Worm (Caenorhabditis elegans) whole organism, L1 larva: ENCODE data around the gene H01M10.1.
A peak's percentile ranks its signal among the peaks of the same experiment; 100 is the strongest.

Source experiments
- C16A3.4 ChIP-seq: fragments of 150-350 bp; optimal IDR thresholded peaks from 2 replicates; lab custom pipeline; 2014; ENCODE audit warnings: missing biosample characterization, missing genetic modification characterization
- alr-1 ChIP-seq: fragments of 200-800 bp; sonication (Bioruptor generic); optimal IDR thresholded peaks from 2 replicates; lab custom pipeline; 2018; ENCODE audit warnings: borderline replicate concordance, mild to moderate bottlenecking, missing genetic modification characterization, missing compliant biosample characterization
- aly-2 ChIP-seq: fragments of 150-350 bp; optimal IDR thresholded peaks from 2 replicates; lab custom pipeline; 2014; ENCODE audit warnings: missing biosample characterization, missing genetic modification characterization
- blmp-1 ChIP-seq: fragments of 150-350 bp; optimal IDR thresholded peaks from 2 replicates; lab custom pipeline; 2014; ENCODE audit warnings: missing biosample characterization, missing genetic modification characterization
- ceh-63 ChIP-seq: fragments of 200-800 bp; sonication (Bioruptor generic); optimal IDR thresholded peaks from 2 replicates; lab custom pipeline; 2018; ENCODE audit warnings: mild to moderate bottlenecking, missing genetic modification characterization, missing compliant biosample characterization
- ceh-8 ChIP-seq: fragments of 200-800 bp; sonication (Bioruptor generic); optimal IDR thresholded peaks from 2 replicates; lab custom pipeline; 2018; ENCODE audit warnings: mild to moderate bottlenecking, missing genetic modification characterization, moderate library complexity, missing compliant biosample characterization
- ceh-82 ChIP-seq, 3 experiments: fragments of 150-350 bp in 1 of 3; sonication (generic microtip) in 2 of 3; optimal IDR thresholded peaks; 2 replicates each; lab custom pipeline; 2014 to 2017; ENCODE audit warnings: missing biosample characterization in 3 of 3, missing genetic modification characterization in 3 of 3
- ceh-88 ChIP-seq: fragments of 200-800 bp; sonication (Bioruptor generic); IDR thresholded peaks from 2 replicates; pipeline ENCODE4 v1.3.6; 2022; ENCODE audit warnings: missing genetic modification characterization, missing compliant biosample characterization
- dsc-1 ChIP-seq: sonication (generic microtip); optimal IDR thresholded peaks from 2 replicates; lab custom pipeline; 2016; ENCODE audit warnings: mild to moderate bottlenecking, missing genetic modification characterization, missing compliant biosample characterization
- efl-3 ChIP-seq: fragments of 200-800 bp; sonication (Bioruptor generic); optimal IDR thresholded peaks from 2 replicates; lab custom pipeline; 2018; ENCODE audit warnings: mild to moderate bottlenecking, missing genetic modification characterization, missing compliant biosample characterization
- egl-27 ChIP-seq, 2 experiments: fragments of 150-350 bp in 1 of 2; sonication (generic microtip); optimal IDR thresholded peaks; 3 replicates each; lab custom pipeline; 2017 to 2018; ENCODE audit warnings: missing biosample characterization in 2 of 2, missing genetic modification characterization in 2 of 2, missing genetic modification reagents in 2 of 2
- elt-2 ChIP-seq: sonication (generic microtip); optimal IDR thresholded peaks from 2 replicates; lab custom pipeline; 2016; ENCODE audit warnings: missing genetic modification characterization, mild to moderate bottlenecking, inconsistent platforms, missing compliant biosample characterization, missing genetic modification reagents
- elt-3 ChIP-seq, 6 experiments: fragments of 150-350 bp in 1 of 6; sonication (generic microtip); optimal IDR thresholded peaks; 2 replicates each; lab custom pipeline; 2017 to 2018; ENCODE audit warnings: missing biosample characterization in 6 of 6, missing genetic modification characterization in 6 of 6, inconsistent platforms in 1 of 6
- fkh-4 ChIP-seq: sonication (generic microtip); optimal IDR thresholded peaks from 2 replicates; lab custom pipeline; 2016; ENCODE audit warnings: missing compliant biosample characterization, missing genetic modification characterization, borderline replicate concordance
- fkh-8 ChIP-seq: sonication (generic microtip); optimal IDR thresholded peaks from 2 replicates; lab custom pipeline; 2016; ENCODE audit warnings: mild to moderate bottlenecking, missing genetic modification characterization, missing compliant biosample characterization
- fos-1 ChIP-seq: fragments of 150-350 bp; optimal IDR thresholded peaks from 2 replicates; lab custom pipeline; 2014; ENCODE audit warnings: missing biosample characterization, missing genetic modification characterization
- hlh-17 ChIP-seq: fragments of 200-800 bp; sonication (Bioruptor generic); optimal IDR thresholded peaks from 2 replicates; lab custom pipeline; 2018; ENCODE audit warnings: missing genetic modification characterization, mild to moderate bottlenecking, missing compliant biosample characterization, moderate library complexity, borderline replicate concordance
- hpl-2 ChIP-seq: fragments of 150-350 bp; optimal IDR thresholded peaks from 2 replicates; lab custom pipeline; 2014; ENCODE audit warnings: missing biosample characterization, missing genetic modification reagents, missing genetic modification characterization
- isw-1 ChIP-seq: fragments of 200-800 bp; sonication (Bioruptor generic); IDR thresholded peaks from 2 replicates; pipeline ENCODE4 v1.3.6; 2022; ENCODE audit warnings: missing genetic modification characterization, missing compliant biosample characterization
- jun-1 ChIP-seq: fragments of 150-350 bp; optimal IDR thresholded peaks from 2 replicates; lab custom pipeline; 2014; ENCODE audit warnings: missing biosample characterization, missing genetic modification reagents, missing genetic modification characterization
- lin-13 ChIP-seq: fragments of 150-350 bp; optimal IDR thresholded peaks from 2 replicates; lab custom pipeline; 2014; ENCODE audit warnings: missing biosample characterization, missing genetic modification reagents, missing genetic modification characterization
- lin-14 ChIP-seq: fragments of 200-800 bp; sonication (Bioruptor generic); optimal IDR thresholded peaks from 2 replicates; lab custom pipeline; 2018; ENCODE audit warnings: mild to moderate bottlenecking, missing genetic modification characterization, moderate library complexity, missing compliant biosample characterization
- lin-35 ChIP-seq, 2 experiments: fragments of 150-350 bp; optimal IDR thresholded peaks; 2 replicates each; lab custom pipeline; 2014; ENCODE audit warnings: missing biosample characterization in 2 of 2, missing genetic modification characterization in 2 of 2, missing genetic modification reagents in 2 of 2
- lin-39 ChIP-seq: fragments of 150-350 bp; optimal IDR thresholded peaks from 2 replicates; lab custom pipeline; 2014; ENCODE audit warnings: missing biosample characterization, missing genetic modification reagents, missing genetic modification characterization
- lir-3 ChIP-seq: sonication (generic microtip); optimal IDR thresholded peaks from 2 replicates; lab custom pipeline; 2016; ENCODE audit warnings: mild to moderate bottlenecking, missing genetic modification characterization, moderate library complexity, missing compliant biosample characterization; ENCODE audit not compliant: poor library complexity
- lsy-2 ChIP-seq, 2 experiments: fragments of 150-350 bp; optimal IDR thresholded peaks; 2 replicates each; lab custom pipeline; 2014; ENCODE audit warnings: missing biosample characterization in 2 of 2, missing genetic modification characterization in 2 of 2
- nhr-11 ChIP-seq: fragments of 150-350 bp; optimal IDR thresholded peaks from 2 replicates; lab custom pipeline; 2014; ENCODE audit warnings: missing biosample characterization, missing genetic modification characterization
- nhr-12 ChIP-seq: sonication (generic microtip); optimal IDR thresholded peaks from 2 replicates; lab custom pipeline; 2017; ENCODE audit warnings: missing biosample characterization, missing genetic modification characterization
- nhr-19 ChIP-seq: fragments of 200-800 bp; sonication (Bioruptor generic); conservative IDR thresholded peaks from 2 replicates; pipeline ENCODE4 v1.3.6; 2022; ENCODE audit warnings: missing genetic modification characterization, missing compliant biosample characterization
- nhr-20 ChIP-seq: sonication (generic microtip); optimal IDR thresholded peaks from 2 replicates; lab custom pipeline; 2016; ENCODE audit warnings: mild to moderate bottlenecking, missing genetic modification characterization, missing compliant biosample characterization
- nhr-237 ChIP-seq: fragments of 150-350 bp; optimal IDR thresholded peaks from 2 replicates; lab custom pipeline; 2014; ENCODE audit warnings: missing biosample characterization, missing genetic modification characterization
- nhr-28 ChIP-seq: fragments of 150-350 bp; optimal IDR thresholded peaks from 2 replicates; lab custom pipeline; 2014; ENCODE audit warnings: missing biosample characterization, missing genetic modification characterization
- nhr-47 ChIP-seq: sonication (generic microtip); optimal IDR thresholded peaks from 2 replicates; lab custom pipeline; 2016; ENCODE audit warnings: mild to moderate bottlenecking, missing genetic modification characterization, moderate library complexity, missing compliant biosample characterization
- nhr-71 ChIP-seq: sonication (generic microtip); optimal IDR thresholded peaks from 2 replicates; lab custom pipeline; 2016; ENCODE audit warnings: mild to moderate bottlenecking, missing genetic modification characterization, moderate library complexity, missing compliant biosample characterization
- nhr-77 ChIP-seq: fragments of 150-350 bp; optimal IDR thresholded peaks from 2 replicates; lab custom pipeline; 2014; ENCODE audit warnings: missing biosample characterization, missing genetic modification characterization
- nhr-84 ChIP-seq: sonication (generic microtip); optimal IDR thresholded peaks from 2 replicates; lab custom pipeline; 2017; ENCODE audit warnings: missing biosample characterization, missing genetic modification characterization
- nhr-85 ChIP-seq: sonication (generic microtip); peaks from one replicate; lab custom pipeline; 2016; ENCODE audit warnings: missing genetic modification characterization, inconsistent platforms, missing compliant biosample characterization
- nhr-90 ChIP-seq: sonication (generic microtip); optimal IDR thresholded peaks from 2 replicates; lab custom pipeline; 2016; ENCODE audit warnings: mild to moderate bottlenecking, missing genetic modification characterization, missing compliant biosample characterization; ENCODE audit not compliant: poor library complexity
- pag-3 ChIP-seq: sonication (generic microtip); optimal IDR thresholded peaks from 2 replicates; lab custom pipeline; 2017; ENCODE audit warnings: missing genetic modification characterization, mild to moderate bottlenecking, missing compliant biosample characterization, antibody characterized with exemption, borderline replicate concordance; ENCODE audit not compliant: insufficient read depth
- pqm-1 ChIP-seq: sonication (generic microtip); optimal IDR thresholded peaks from 3 replicates; lab custom pipeline; 2017; ENCODE audit warnings: missing biosample characterization, missing genetic modification characterization
- rnt-1 ChIP-seq: sonication (generic microtip); optimal IDR thresholded peaks from 2 replicates; lab custom pipeline; 2016; ENCODE audit warnings: mild to moderate bottlenecking, missing genetic modification characterization, moderate library complexity, missing compliant biosample characterization
- snpc-4 ChIP-seq: fragments of 150-350 bp; optimal IDR thresholded peaks from 2 replicates; lab custom pipeline; 2014; ENCODE audit warnings: missing biosample characterization, missing genetic modification characterization
- snu-23 ChIP-seq: sonication (generic microtip); optimal IDR thresholded peaks from 2 replicates; lab custom pipeline; 2016; ENCODE audit warnings: missing genetic modification characterization, missing compliant biosample characterization
- sox-4 ChIP-seq: sonication (generic microtip); optimal IDR thresholded peaks from 2 replicates; lab custom pipeline; 2016; ENCODE audit warnings: missing genetic modification characterization, missing compliant biosample characterization
- sptf-1 ChIP-seq: fragments of 150-350 bp; optimal IDR thresholded peaks from 2 replicates; lab custom pipeline; 2014; ENCODE audit warnings: missing biosample characterization, missing genetic modification characterization
- sup-37 ChIP-seq: fragments of 200-800 bp; sonication (Bioruptor generic); optimal IDR thresholded peaks from 2 replicates; lab custom pipeline; 2018; ENCODE audit warnings: mild to moderate bottlenecking, missing genetic modification characterization, missing compliant biosample characterization
- tbx-2 ChIP-seq: sonication (generic microtip); optimal IDR thresholded peaks from 2 replicates; lab custom pipeline; 2016; ENCODE audit warnings: missing genetic modification characterization, missing compliant biosample characterization
- unc-62 ChIP-seq: fragments of 150-350 bp; optimal IDR thresholded peaks from 2 replicates; lab custom pipeline; 2014; ENCODE audit warnings: missing biosample characterization, missing genetic modification reagents, missing genetic modification characterization
- unc-86 ChIP-seq: sonication (generic microtip); optimal IDR thresholded peaks from 2 replicates; lab custom pipeline; 2016; ENCODE audit warnings: missing genetic modification characterization, missing compliant biosample characterization
- zag-1 ChIP-seq: fragments of 150-350 bp; optimal IDR thresholded peaks from 2 replicates; lab custom pipeline; 2014; ENCODE audit warnings: missing biosample characterization, missing genetic modification characterization
- zip-4 ChIP-seq: fragments of 200-800 bp; sonication (Bioruptor generic); optimal IDR thresholded peaks from 2 replicates; lab custom pipeline; 2018; ENCODE audit warnings: mild to moderate bottlenecking, missing genetic modification characterization, moderate library complexity, missing compliant biosample characterization
- ztf-11 ChIP-seq, 2 experiments: sonication (generic microtip); optimal IDR thresholded peaks; 2 replicates each; lab custom pipeline; 2016 to 2017; ENCODE audit warnings: missing genetic modification characterization in 2 of 2, missing biosample characterization in 1 of 2, missing compliant biosample characterization in 1 of 2
- ztf-4 ChIP-seq: fragments of 150-350 bp; optimal IDR thresholded peaks from 2 replicates; lab custom pipeline; 2014; ENCODE audit warnings: missing biosample characterization, missing genetic modification characterization

H01M10.1 gene

DNA sequence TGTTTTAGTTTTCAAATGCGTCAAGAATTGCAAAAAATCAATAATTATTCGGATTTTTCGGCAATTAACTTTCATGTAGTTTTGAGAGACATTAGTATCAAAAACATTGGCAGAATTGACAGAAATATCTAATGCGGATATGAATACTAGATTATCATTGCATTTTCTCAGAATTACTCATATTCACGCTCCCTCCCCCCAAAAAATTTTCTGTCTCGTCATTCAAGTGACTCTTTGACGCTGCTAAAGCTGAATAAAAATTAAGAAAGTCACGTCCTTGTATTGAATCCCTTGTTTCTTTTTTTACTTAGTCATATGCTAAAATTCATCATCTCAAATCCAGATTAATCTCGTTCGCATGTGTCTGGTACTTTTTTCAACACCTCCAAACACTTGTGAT is 16.2 kb upstream of the H01M10.1 start (continued):
- TF ChIP-seq nhr-11 (no peak), lin-39 (tag; lab: Kevin White, UChicago) (no peak), ceh-63 (GFP tag; lab: Kevin White, UChicago) (no peak), jun-1 (no peak), lir-3 (no peak), C16A3.4 (no peak), ztf-11 (tag; optimal IDR thresholded peaks at IDR 0.05; lab: Kevin White, UChicago) (no peak), nhr-71 (tag; lab: Kevin White, UChicago) (peak; percentile 74), efl-3 (no peak), egl-27 (tag; optimal IDR thresholded peaks at IDR 0.05; lab: Kevin White, UChicago) (no peak), ztf-4 (tag; lab: Kevin White, UChicago) (no peak), nhr-19 (GFP tag; lab: Robert Waterston, UW) (no peak), fos-1 (tag; lab: Kevin White, UChicago) (peak; percentile 66), nhr-77 (tag; lab: Kevin White, UChicago) (no peak), fkh-4 (tag; lab: Kevin White, UChicago) (peak; percentile 59), nhr-85 (tag; lab: Kevin White, UChicago) (no peak), ceh-88 (GFP tag; lab: Robert Waterston, UW) (no peak), nhr-237 (tag; lab: Kevin White, UChicago) (no peak), nhr-47 (tag; lab: Kevin White, UChicago) (peak; percentile 79), lin-13 (GFP tag; lab: Kevin White, UChicago) (no peak), blmp-1 (no peak), nhr-20 (tag; lab: Kevin White, UChicago) (peak; percentile 36), pag-3 (tag; lab: Kevin White, UChicago) (no peak), zip-4 (no peak), ceh-8 (peak; percentile 69), unc-86 (tag; lab: Kevin White, UChicago) (peak; percentile 10), nhr-90 (tag; lab: Kevin White, UChicago) (no peak), sptf-1 (tag; lab: Kevin White, UChicago) (no peak), lsy-2 (tag; optimal IDR thresholded peaks at IDR 0.05; lab: Kevin White, UChicago) (peak in 1 of 2 experiments; percentile 22), hpl-2 (GFP tag; lab: Kevin White, UChicago) (no peak), zag-1 (tag; lab: Kevin White, UChicago) (no peak), nhr-84 (tag; lab: Kevin White, UChicago) (no peak), nhr-28 (tag; lab: Kevin White, UChicago) (no peak), alr-1 (tag; lab: Kevin White, UChicago) (no peak), unc-62 (GFP tag; lab: Kevin White, UChicago) (no peak), dsc-1 (tag; lab: Kevin White, UChicago) (peak; percentile 98), sox-4 (tag; lab: Kevin White, UChicago) (peak; percentile 85), snpc-4 (tag; lab: Kevin White, UChicago) (no peak), isw-1 (GFP tag; lab: Robert Waterston, UW) (no peak), aly-2 (tag; lab: Kevin White, UChicago) (no peak), elt-3 (tag; optimal IDR thresholded peaks at IDR 0.05; lab: Kevin White, UChicago) (no peak), fkh-8 (tag; lab: Kevin White, UChicago) (peak; percentile 95), sup-37 (no peak), tbx-2 (tag; lab: Kevin White, UChicago) (no peak), snu-23 (GFP tag; lab: Kevin White, UChicago) (peak; percentile 10), lin-14 (GFP tag; lab: Kevin White, UChicago) (peak; percentile 62), hlh-17 (no peak), rnt-1 (tag; lab: Kevin White, UChicago) (no peak), elt-2 (tag; lab: Kevin White, UChicago) (no peak), nhr-12 (tag; lab: Kevin White, UChicago) (no peak), pqm-1 (no peak), ceh-82 (tag; optimal IDR thresholded peaks at IDR 0.05; lab: Kevin White, UChicago) (no peak), lin-35 (GFP tag; optimal IDR thresholded peaks at IDR 0.05; lab: Kevin White, UChicago) (peak in 1 of 2 experiments; percentile 2)
